Worm (Caenorhabditis elegans): Measurements from ENCODE around the gene nhr-172.

DNA sequence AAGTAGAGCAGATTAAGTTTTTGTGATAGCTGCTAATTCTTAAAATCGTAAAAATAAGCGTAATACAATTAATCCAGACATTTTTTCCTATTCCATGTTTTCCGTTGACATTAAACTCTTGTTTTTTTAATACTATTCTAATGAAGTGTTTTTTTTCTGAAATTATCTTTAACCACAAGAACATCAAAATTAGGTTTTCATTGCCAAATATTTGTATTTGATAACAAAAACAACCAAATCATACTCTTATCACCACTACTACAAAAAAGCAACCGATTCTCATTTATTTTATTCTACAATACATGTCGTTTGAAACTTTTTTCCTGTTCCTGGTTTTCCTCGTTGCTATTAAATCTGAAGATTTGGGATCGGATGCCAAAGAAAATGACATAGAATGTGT is 18.4 kb downstream of the nhr-172 start, which contains the start of gene C54F6.17:
- TF ChIP-seq ama-1 (optimal IDR thresholded peaks at IDR 0.05) (no peak), B0310.2 (tag; optimal IDR thresholded peaks at IDR 0.05) (no peak), ets-7 (tag; optimal IDR thresholded peaks at IDR 0.05) (no peak), tbx-37 (GFP tag; conservative IDR thresholded peaks at IDR 0.05) (no peak), tbx-11 (GFP tag; IDR thresholded peaks at IDR 0.05) (no peak), tra-4 (tag; optimal IDR thresholded peaks at IDR 0.05) (no peak), ceh-36 (tag; optimal IDR thresholded peaks at IDR 0.05) (no peak), F13C5.2 (tag; optimal IDR thresholded peaks at IDR 0.05) (no peak), sea-1 (GFP tag; conservative IDR thresholded peaks at IDR 0.05) (no peak), scrt-1 (GFP tag; IDR thresholded peaks at IDR 0.05) (no peak), pes-1 (GFP tag; IDR thresholded peaks at IDR 0.05) (no peak), hmg-4 (GFP tag; optimal IDR thresholded peaks at IDR 0.05) (no peak), hnd-1 (tag; optimal IDR thresholded peaks at IDR 0.05) (no peak), flt-1 (GFP tag; IDR thresholded peaks at IDR 0.05) (no peak)
